Worm (Caenorhabditis elegans) whole organism, late embryonic: ENCODE data around the gene D1054.8.
A peak's percentile ranks its signal among the peaks of the same experiment; 100 is the strongest.

Source experiments
- F13H6.1 ChIP-seq: sonication (generic microtip); optimal IDR thresholded peaks from 2 replicates; lab custom pipeline; 2016; ENCODE audit warnings: missing genetic modification characterization, missing compliant biosample characterization
- K02D7.2 ChIP-seq: sonication (generic microtip); optimal IDR thresholded peaks from 2 replicates; lab custom pipeline; 2017; ENCODE audit warnings: mild to moderate bottlenecking, missing genetic modification characterization, missing compliant biosample characterization
- K09A11.1 ChIP-seq: sonication (generic microtip); optimal IDR thresholded peaks from 2 replicates; lab custom pipeline; 2017; ENCODE audit warnings: antibody characterized with exemption, mild to moderate bottlenecking, missing genetic modification characterization, missing compliant biosample characterization; ENCODE audit not compliant: insufficient read depth
- T23F11.4 ChIP-seq: fragments of 200-800 bp; sonication (Bioruptor generic); optimal IDR thresholded peaks from 2 replicates; lab custom pipeline; 2018; ENCODE audit warnings: mild to moderate bottlenecking, missing genetic modification characterization, missing compliant biosample characterization
- Y22D7AL.16 ChIP-seq: sonication (generic microtip); optimal IDR thresholded peaks from 2 replicates; lab custom pipeline; 2016; ENCODE audit warnings: missing genetic modification characterization, missing compliant biosample characterization
- ceh-14 ChIP-seq: sonication (generic microtip); optimal IDR thresholded peaks from 2 replicates; lab custom pipeline; 2016; ENCODE audit warnings: missing genotype, missing genetic modification characterization, missing compliant biosample characterization
- ceh-19 ChIP-seq: fragments of 200-800 bp; sonication (Bioruptor generic); optimal IDR thresholded peaks from 2 replicates; lab custom pipeline; 2018; ENCODE audit warnings: mild to moderate bottlenecking, missing genetic modification characterization, missing compliant biosample characterization
- ceh-2 ChIP-seq: sonication (generic microtip); optimal IDR thresholded peaks from 2 replicates; lab custom pipeline; 2016; ENCODE audit warnings: missing genotype, missing genetic modification characterization, missing compliant biosample characterization
- ceh-24 ChIP-seq: sonication (generic microtip); optimal IDR thresholded peaks from 2 replicates; lab custom pipeline; 2016; ENCODE audit warnings: mild to moderate bottlenecking, missing genetic modification characterization, missing compliant biosample characterization
- ceh-31 ChIP-seq: sonication (generic microtip); optimal IDR thresholded peaks from 2 replicates; lab custom pipeline; 2016; ENCODE audit warnings: missing genetic modification characterization, missing compliant biosample characterization
- ceh-9 ChIP-seq: sonication (generic microtip); optimal IDR thresholded peaks from 2 replicates; lab custom pipeline; 2016; ENCODE audit warnings: mild to moderate bottlenecking, missing genetic modification characterization, inconsistent platforms, missing compliant biosample characterization
- che-1 ChIP-seq: sonication (generic microtip); optimal IDR thresholded peaks from 2 replicates; lab custom pipeline; 2016; ENCODE audit warnings: mild to moderate bottlenecking, missing genetic modification characterization, missing compliant biosample characterization
- dmd-4 ChIP-seq: sonication (generic microtip); optimal IDR thresholded peaks from 2 replicates; lab custom pipeline; 2016; ENCODE audit warnings: borderline replicate concordance, missing genetic modification characterization, missing compliant biosample characterization
- elt-4 ChIP-seq: sonication (generic microtip); optimal IDR thresholded peaks from 2 replicates; lab custom pipeline; 2016; ENCODE audit warnings: missing genetic modification characterization, missing compliant biosample characterization
- ets-4 ChIP-seq: sonication (generic microtip); optimal IDR thresholded peaks from 2 replicates; lab custom pipeline; 2016; ENCODE audit warnings: missing genetic modification characterization, missing compliant biosample characterization
- eyg-1 ChIP-seq: sonication (generic microtip); optimal IDR thresholded peaks from 2 replicates; lab custom pipeline; 2016; ENCODE audit warnings: missing genotype, missing genetic modification characterization, missing compliant biosample characterization
- gmeb-2 ChIP-seq: sonication (generic microtip); optimal IDR thresholded peaks from 2 replicates; lab custom pipeline; 2016; ENCODE audit warnings: missing genetic modification characterization, inconsistent platforms, missing compliant biosample characterization
- hlh-13 ChIP-seq: fragments of 200-800 bp; sonication (Bioruptor generic); optimal IDR thresholded peaks from 2 replicates; lab custom pipeline; 2018; ENCODE audit warnings: mild to moderate bottlenecking, missing genetic modification characterization, missing compliant biosample characterization
- hlh-15 ChIP-seq: sonication (generic microtip); optimal IDR thresholded peaks from 2 replicates; lab custom pipeline; 2016; ENCODE audit warnings: missing genetic modification characterization, missing compliant biosample characterization
- hlh-8 ChIP-seq: sonication (generic microtip); optimal IDR thresholded peaks from 2 replicates; lab custom pipeline; 2016; ENCODE audit warnings: missing genotype, missing genetic modification characterization, missing compliant biosample characterization
- lim-6 ChIP-seq: sonication (generic microtip); optimal IDR thresholded peaks from 2 replicates; lab custom pipeline; 2016; ENCODE audit warnings: missing genetic modification characterization, missing compliant biosample characterization
- lin-11 ChIP-seq: fragments of 200-800 bp; sonication (Bioruptor generic); optimal IDR thresholded peaks from 2 replicates; lab custom pipeline; 2018; ENCODE audit warnings: mild to moderate bottlenecking, missing genetic modification characterization, missing compliant biosample characterization
- madf-2 ChIP-seq: sonication (generic microtip); optimal IDR thresholded peaks from 2 replicates; lab custom pipeline; 2017; ENCODE audit warnings: missing genetic modification characterization, missing compliant biosample characterization
- mec-3 ChIP-seq: sonication (generic microtip); optimal IDR thresholded peaks from 2 replicates; lab custom pipeline; 2016; ENCODE audit warnings: borderline replicate concordance, missing genetic modification characterization, missing compliant biosample characterization
- nhr-11 ChIP-seq: fragments of 150-350 bp; optimal IDR thresholded peaks from 2 replicates; lab custom pipeline; 2014; ENCODE audit warnings: missing biosample characterization, missing genetic modification characterization
- npax-4 ChIP-seq: sonication (generic microtip); optimal IDR thresholded peaks from 2 replicates; lab custom pipeline; 2016; ENCODE audit warnings: missing genetic modification characterization, missing compliant biosample characterization
- pax-1 ChIP-seq: fragments of 150-350 bp; optimal IDR thresholded peaks from 2 replicates; lab custom pipeline; 2014; ENCODE audit warnings: missing biosample characterization, missing genetic modification characterization
- pha-4 ChIP-seq: fragments of 150-350 bp; optimal IDR thresholded peaks from 2 replicates; lab custom pipeline; 2018; ENCODE audit warnings: missing biosample characterization, missing genetic modification reagents, missing genetic modification characterization
- pros-1 ChIP-seq: fragments of 150-350 bp; optimal IDR thresholded peaks from 2 replicates; lab custom pipeline; 2014; ENCODE audit warnings: missing biosample characterization, missing genetic modification reagents, missing genetic modification characterization
- sdc-2 ChIP-seq: sonication (generic microtip); optimal IDR thresholded peaks from 2 replicates; lab custom pipeline; 2016; ENCODE audit warnings: missing genotype, missing genetic modification characterization, missing compliant biosample characterization
- sox-2 ChIP-seq: fragments of 200-800 bp; sonication (Bioruptor generic); IDR thresholded peaks from 2 replicates; pipeline ENCODE4 v1.3.6; 2022; ENCODE audit warnings: missing genetic modification reagents, missing genetic modification characterization, missing compliant biosample characterization
- sox-4 ChIP-seq: sonication (generic microtip); optimal IDR thresholded peaks from 2 replicates; lab custom pipeline; 2017; ENCODE audit warnings: mild to moderate bottlenecking, missing genetic modification characterization, inconsistent platforms, missing compliant biosample characterization
- syd-9 ChIP-seq: sonication (generic microtip); optimal IDR thresholded peaks from 2 replicates; lab custom pipeline; 2016; ENCODE audit warnings: mild to moderate bottlenecking, missing genetic modification characterization, moderate library complexity, missing compliant biosample characterization
- unc-3 ChIP-seq, 2 experiments: fragments of 200-800 bp in 1 of 2; sonication (Bioruptor generic) in 1 of 2; sonication (generic microtip) in 1 of 2; conservative IDR thresholded peaks in 1 of 2; optimal IDR thresholded peaks in 1 of 2; 2 replicates each; pipeline versions ENCODE4 v1.3.6 to Lab custom; 2016 to 2022; ENCODE audit warnings: missing compliant biosample characterization in 2 of 2, missing genetic modification characterization in 2 of 2, missing genetic modification reagents in 1 of 2
- unc-42 ChIP-seq: sonication (generic microtip); optimal IDR thresholded peaks from 2 replicates; lab custom pipeline; 2016; ENCODE audit warnings: missing genotype, missing genetic modification characterization, missing compliant biosample characterization
- unc-55 ChIP-seq: sonication (generic microtip); optimal IDR thresholded peaks from 2 replicates; lab custom pipeline; 2017; ENCODE audit warnings: missing biosample characterization, missing genetic modification reagents, missing genetic modification characterization
- ztf-16 ChIP-seq: sonication (generic microtip); optimal IDR thresholded peaks from 2 replicates; lab custom pipeline; 2017; ENCODE audit warnings: missing genetic modification characterization, missing compliant biosample characterization

D1054.8 gene

ce11 chrV:10807862-10808327 lies 23.8 kb downstream of the D1054.8 start, which contains the start of gene plrg-1 (continued):
- TF ChIP-seq pros-1 (tag; lab: Kevin White, UChicago): peak; percentile 17
- TF ChIP-seq gmeb-2 (tag; lab: Kevin White, UChicago): peak; percentile 71
- TF ChIP-seq K02D7.2: peak; percentile 67
- no peak for TF ChIP-seq hlh-13 (GFP tag; lab: Kevin White, UChicago)
- TF ChIP-seq unc-42 (tag; lab: Kevin White, UChicago): peak; percentile 71
- TF ChIP-seq T23F11.4 (GFP tag; lab: Kevin White, UChicago): peak; percentile 76
- no peak for TF ChIP-seq elt-4
- TF ChIP-seq lin-11 (tag; lab: Kevin White, UChicago): peak; percentile 79
- TF ChIP-seq sdc-2 (tag; lab: Kevin White, UChicago): peak; percentile 79
- peak; percentile 79 for TF ChIP-seq madf-2 (tag; lab: Kevin White, UChicago)
- peak; percentile 11 for TF ChIP-seq unc-55 (GFP tag; lab: Kevin White, UChicago)
- peak; percentile 86 for TF ChIP-seq unc-3 (GFP tag; conservative IDR thresholded peaks at IDR 0.05; lab: Robert Waterston, UW)
- peak; percentile 86 for TF ChIP-seq unc-3 (tag; optimal IDR thresholded peaks at IDR 0.05; lab: Kevin White, UChicago)
- TF ChIP-seq F13H6.1 (tag; lab: Kevin White, UChicago): peak; percentile 77
- TF ChIP-seq dmd-4 (tag; lab: Kevin White, UChicago): peak; percentile 75
- peak; percentile 91 for TF ChIP-seq sox-2 (GFP tag; lab: Robert Waterston, UW)
- TF ChIP-seq ceh-9 (tag; lab: Kevin White, UChicago): no peak
- TF ChIP-seq ceh-14 (tag; lab: Kevin White, UChicago): peak; percentile 95
- TF ChIP-seq pha-4 (tag; lab: Kevin White, UChicago): no peak
- TF ChIP-seq hlh-8 (tag; lab: Kevin White, UChicago): peak; percentile 78
- peak; percentile 67 for TF ChIP-seq hlh-15 (tag; lab: Kevin White, UChicago)
- TF ChIP-seq ztf-16 (tag; lab: Kevin White, UChicago): peak; percentile 87
- TF ChIP-seq ceh-24: no peak
- peak; percentile 91 for TF ChIP-seq K09A11.1 (tag; lab: Kevin White, UChicago)
- TF ChIP-seq lim-6: peak; percentile 74
- peak; percentile 76 for TF ChIP-seq che-1 (tag; lab: Kevin White, UChicago)
- peak; percentile 76 for TF ChIP-seq eyg-1 (tag; lab: Kevin White, UChicago)
- TF ChIP-seq Y22D7AL.16 (tag; lab: Kevin White, UChicago): peak; percentile 63
- TF ChIP-seq ceh-19: peak; percentile 93

ce11 chrV:10811763-10812162 lies 27.7 kb downstream of the D1054.8 start, which contains the start of gene C29A12.22:
Gene C29A12.22 (plus strand): TSS chrV:10812063.
- TF ChIP-seq ceh-2 (tag; lab: Kevin White, UChicago): no peak
- TF ChIP-seq mec-3 (tag; lab: Kevin White, UChicago): no peak
- no peak for TF ChIP-seq pax-1
- TF ChIP-seq syd-9 (tag; lab: Kevin White, UChicago): no peak
- no peak for TF ChIP-seq ets-4 (tag; lab: Kevin White, UChicago)
- no peak for TF ChIP-seq sox-4 (tag; lab: Kevin White, UChicago)
- TF ChIP-seq ztf-16 (tag; lab: Kevin White, UChicago): no peak
- no peak for TF ChIP-seq eyg-1 (tag; lab: Kevin White, UChicago)
- no peak for TF ChIP-seq npax-4 (tag; lab: Kevin White, UChicago)
- TF ChIP-seq, all 69 proteins: peak for 0

ce11 chrV:10813425-10814156 lies 29.5 kb downstream of the D1054.8 start, which contains the start of the genes C29A12.1 and lig-1:
Gene C29A12.1 (minus strand): TSS chrV:10813487.
Gene lig-1 (plus strand): TSS chrV:10814106.
- TF ChIP-seq madf-2 (tag; lab: Kevin White, UChicago): no peak
- peak; percentile 16 for TF ChIP-seq ceh-31 (tag; lab: Kevin White, UChicago)
- no peak for TF ChIP-seq gmeb-2 (tag; lab: Kevin White, UChicago)
- TF ChIP-seq nhr-11 (tag; lab: Kevin White, UChicago): no peak
- no peak for TF ChIP-seq K02D7.2
